Fruit fly (Drosophila melanogaster) whole organism, larva: ENCODE data around the gene Orco.

Experiments
- noc ChIP-seq: fragments of 200-800 bp; sonication (Bioruptor generic); optimal IDR thresholded peaks from 3 replicates; lab custom pipeline; 2019; ENCODE audit warnings: missing biosample characterization, mild to moderate bottlenecking, missing genetic modification characterization, moderate library complexity

The Orco gene

dm6 chr3R:5390095-5390663 is 22.0 kb downstream of the Orco start:
- no peak for TF ChIP-seq noc (tag; lab: Kevin White, UChicago)

dm6 chr3R:5389435-5389834 is 22.8 kb downstream of the Orco start:
- no peak for TF ChIP-seq noc (tag; lab: Kevin White, UChicago)

dm6 chr3R:5389034-5389433 is 23.2 kb downstream of the Orco start:
- TF ChIP-seq noc (tag; lab: Kevin White, UChicago) = no peak

dm6 chr3R:5387996-5388395 is 24.2 kb downstream of the Orco start:
- TF ChIP-seq noc (tag; lab: Kevin White, UChicago) = no peak

- no peak for TF ChIP-seq noc (tag; lab: Kevin White, UChicago)
Measured at dm6 chr3R:5387564-5387963, 24.6 kb downstream of the Orco start, which contains the start of gene CG14668. Gene CG14668 (minus strand): TSS chr3R:5387664.

dm6 chr3R:5385761-5386160 is 26.4 kb downstream of the Orco start:
- no peak for TF ChIP-seq noc (tag; lab: Kevin White, UChicago)

dm6 chr3R:5376612-5377011 is 35.6 kb downstream of the Orco start, which contains the start of gene 7B2:
Gene 7B2 (plus strand): TSS chr3R:5376780.
- no peak for TF ChIP-seq noc (tag; lab: Kevin White, UChicago)

- no peak for TF ChIP-seq noc (tag; lab: Kevin White, UChicago)
Measured at dm6 chr3R:5374720-5375119, 37.5 kb downstream of the Orco start, which contains the start of the genes hd and CG14667. Gene hd (minus strand): TSS chr3R:5374962. Gene CG14667 (plus strand): TSS chr3R:5375022.

- peak; percentile 51 for TF ChIP-seq noc (tag; lab: Kevin White, UChicago)
Measured at dm6 chr3R:5371563-5371962, 40.6 kb downstream of the Orco start, which contains the start of gene Polr2F. Gene Polr2F (plus strand): TSS chr3R:5371795.

- TF ChIP-seq noc (tag; lab: Kevin White, UChicago) = no peak
Measured at dm6 chr3R:5369490-5370001, 42.7 kb downstream of the Orco start, which contains the start of the genes CG31542 and CG34277. Gene CG31542 (plus strand): TSS chr3R:5369540. Gene CG34277 (plus strand): TSS chr3R:5369540.

- TF ChIP-seq noc (tag; lab: Kevin White, UChicago) = no peak
Measured at dm6 chr3R:5368170-5368781, 43.9 kb downstream of the Orco start, which contains the start of gene Cerk. Gene Cerk (minus strand): TSS chr3R:5368306.

- no peak for TF ChIP-seq noc (tag; lab: Kevin White, UChicago)
Measured at dm6 chr3R:5367512-5368169, 44.6 kb downstream of the Orco start.

- peak; percentile 55 for TF ChIP-seq noc (tag; lab: Kevin White, UChicago)
Measured at dm6 chr3R:5364539-5365273, 47.5 kb downstream of the Orco start.

- TF ChIP-seq noc (tag; lab: Kevin White, UChicago) = no peak
Measured at dm6 chr3R:5363412-5363811, 48.8 kb downstream of the Orco start.

- TF ChIP-seq noc (tag; lab: Kevin White, UChicago) = peak; percentile 87
Measured at dm6 chr3R:5361681-5362319, 50.4 kb downstream of the Orco start.
